Worm (Caenorhabditis elegans): ENCODE data around the gene clec-134.
A peak's percentile ranks its signal among the peaks of the same experiment; 100 is the strongest.

clec-134 gene

ce11 chrII:3579767-3580166 lies at the start of gene clec-134:
Gene clec-134, plus strand, starts transcription at chrII:3580067.
- TF ChIP-seq fkh-4 (tag; optimal IDR thresholded peaks at IDR 0.05; ENCODE audit: borderline replicate concordance) (no peak), C04F5.9 (tag; optimal IDR thresholded peaks at IDR 0.05) (no peak), hlh-17 (GFP tag; optimal IDR thresholded peaks at IDR 0.05; ENCODE audit: borderline replicate concordance) (no peak), hpl-2 (GFP tag; optimal IDR thresholded peaks at IDR 0.05) (no peak), lin-39 (tag; optimal IDR thresholded peaks at IDR 0.05) (no peak)

ce11 chrII:3540151-3540550 lies 39.7 kb upstream of the clec-134 start:
- TF ChIP-seq efl-1 (optimal IDR thresholded peaks at IDR 0.05) (no peak), efl-1 (GFP tag; optimal IDR thresholded peaks at IDR 0.05 in 1 of 2) (peak in 1 of 2 experiments; percentile 2), tbx-2 (tag; optimal IDR thresholded peaks at IDR 0.05) (no peak)

DNA sequence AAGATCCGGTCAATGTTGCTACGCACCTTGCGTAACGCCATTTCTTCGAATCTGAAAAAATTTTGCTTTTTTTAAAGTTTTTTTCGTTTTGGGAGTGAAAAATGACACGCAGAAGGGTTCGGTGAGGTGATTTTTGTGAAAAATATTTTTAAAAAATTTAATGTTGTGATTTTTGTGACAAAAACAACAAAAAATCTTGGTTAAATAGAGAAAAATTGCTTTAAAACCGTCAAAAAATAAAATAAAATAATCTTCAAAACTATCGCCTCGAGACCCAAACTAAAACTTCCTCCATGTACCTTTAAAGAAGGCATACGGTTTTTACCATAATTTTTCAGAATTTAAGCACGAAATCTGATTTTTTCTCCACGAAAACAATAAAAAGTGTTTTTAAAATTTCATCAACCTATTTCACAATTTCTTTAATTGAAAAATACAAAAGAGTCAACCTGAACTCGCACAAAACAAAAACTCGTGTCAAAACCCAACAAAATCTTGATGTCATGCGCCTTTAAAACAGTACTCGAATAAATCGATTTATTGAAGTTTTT lies 33.4 kb upstream of the clec-134 start, which contains the start of gene apd-3:
apd-3 (minus strand) TSS at position 51 of the 551 bp plus-strand sequence.
- TF ChIP-seq pag-3 (tag; optimal IDR thresholded peaks at IDR 0.05; ENCODE audit: borderline replicate concordance, insufficient read depth), result no peak
- no peak for TF ChIP-seq nhr-90 (tag; optimal IDR thresholded peaks at IDR 0.05; ENCODE audit: poor library complexity)
- no peak for TF ChIP-seq mef-2 (tag; optimal IDR thresholded peaks at IDR 0.05)
- no peak for TF ChIP-seq tlp-1 (tag; optimal IDR thresholded peaks at IDR 0.05)
- TF ChIP-seq blmp-1 (tag; optimal IDR thresholded peaks at IDR 0.05), result no peak
- no peak for TF ChIP-seq unc-98 (GFP tag; IDR thresholded peaks at IDR 0.05)
- TF ChIP-seq zip-4 (GFP tag; optimal IDR thresholded peaks at IDR 0.05), result no peak

ce11 chrII:3547282-3547681 lies 32.6 kb upstream of the clec-134 start:
- TF ChIP-seq egl-13 (tag; optimal IDR thresholded peaks at IDR 0.05) (no peak), C34B4.2 (tag; optimal IDR thresholded peaks at IDR 0.05) (no peak), unc-86 (tag; optimal IDR thresholded peaks at IDR 0.05) (peak; percentile 12), lin-39 (tag; optimal IDR thresholded peaks at IDR 0.05) (no peak), nhr-19 (GFP tag; conservative IDR thresholded peaks at IDR 0.05) (no peak), nhr-90 (tag; optimal IDR thresholded peaks at IDR 0.05; ENCODE audit: poor library complexity) (no peak), efl-1 (optimal IDR thresholded peaks at IDR 0.05) (peak; percentile 47 to 65), efl-1 (GFP tag; optimal IDR thresholded peaks at IDR 0.05 in 1 of 2) (peak; percentile 30 to 76), nhr-71 (tag; optimal IDR thresholded peaks at IDR 0.05) (no peak), C04F5.9 (tag; optimal IDR thresholded peaks at IDR 0.05) (no peak), pag-3 (tag; optimal IDR thresholded peaks at IDR 0.05; ENCODE audit: borderline replicate concordance, insufficient read depth) (no peak), nhr-11 (tag; optimal IDR thresholded peaks at IDR 0.05) (no peak), ceh-82 (tag; optimal IDR thresholded peaks at IDR 0.05) (peak in 2 of 3 experiments; percentile 21 to 29), nhr-47 (tag; optimal IDR thresholded peaks at IDR 0.05) (peak; percentile 42), sox-4 (tag; optimal IDR thresholded peaks at IDR 0.05) (no peak), nhr-28 (tag; optimal IDR thresholded peaks at IDR 0.05) (no peak), lin-35 (GFP tag; optimal IDR thresholded peaks at IDR 0.05) (peak in 1 of 2 experiments; percentile 21), mab-9 (GFP tag; IDR thresholded peaks at IDR 0.05) (no peak), dpl-1 (GFP tag; optimal IDR thresholded peaks at IDR 0.05) (peak in 1 of 3 experiments; percentile 15), fkh-10 (GFP tag; optimal IDR thresholded peaks at IDR 0.05) (peak; percentile 44), fkh-8 (tag; optimal IDR thresholded peaks at IDR 0.05) (peak; percentile 30), irx-1 (tag; optimal IDR thresholded peaks at IDR 0.05) (no peak), mep-1 (tag; optimal IDR thresholded peaks at IDR 0.05) (peak; percentile 21), grh-1 (GFP tag; IDR thresholded peaks at IDR 0.05) (no peak), hlh-4 (tag; optimal IDR thresholded peaks at IDR 0.05) (no peak), ets-5 (GFP tag; IDR thresholded peaks at IDR 0.05) (no peak), aha-1 (tag; optimal IDR thresholded peaks at IDR 0.05) (no peak), lin-15B (tag; optimal IDR thresholded peaks at IDR 0.05) (no peak), nhr-20 (tag; optimal IDR thresholded peaks at IDR 0.05) (no peak), ceh-8 (GFP tag; optimal IDR thresholded peaks at IDR 0.05) (no peak), lsy-2 (tag; optimal IDR thresholded peaks at IDR 0.05) (peak; percentile 36 to 47), nhr-237 (tag; optimal IDR thresholded peaks at IDR 0.05) (no peak), Y116A8C.19 (tag; optimal IDR thresholded peaks at IDR 0.05; ENCODE audit: borderline replicate concordance) (no peak), F16B12.6 (tag; optimal IDR thresholded peaks at IDR 0.05) (peak; percentile 36), lin-14 (GFP tag; optimal IDR thresholded peaks at IDR 0.05) (peak; percentile 89)

All from whole organism, L1 larva.